Fruit fly (Drosophila melanogaster): ENCODE data around the gene CG7368.
A peak's percentile ranks its signal among the peaks of the same experiment; 100 is the strongest.

The CG7368 gene

dm6 chr3L:11557209-11557608 lies 39.8 kb upstream of the CG7368 start:
- no peak for TF ChIP-seq tx (GFP tag; optimal IDR thresholded peaks at IDR 0.05)
- no peak for TF ChIP-seq lov (optimal IDR thresholded peaks at IDR 0.05)
- 0 out of 3 replicates have a peak, but pooled peaks have one; percentile 27 for TF ChIP-seq lov (GFP tag; IDR thresholded peaks at IDR 0.05)
- TF ChIP-seq Camta (GFP tag; optimal IDR thresholded peaks at IDR 0.05): no peak
- 0 out of 2 replicates have a peak, but pooled peaks have one; percentile 16 for TF ChIP-seq CG4360 (GFP tag; IDR thresholded peaks at IDR 0.05)
- TF ChIP-seq ind (GFP tag; optimal IDR thresholded peaks at IDR 0.05): no peak
- TF ChIP-seq Dref (GFP tag; IDR thresholded peaks at IDR 0.05): no peak
- peak; percentile 64 for TF ChIP-seq crol (GFP tag; IDR thresholded peaks at IDR 0.05)
- no peak for TF ChIP-seq cato (GFP tag; optimal IDR thresholded peaks at IDR 0.05; ENCODE audit: borderline replicate concordance)
- peak; percentile 12 for TF ChIP-seq kah (GFP tag; optimal IDR thresholded peaks at IDR 0.05)
- TF ChIP-seq hb (GFP tag; IDR thresholded peaks at IDR 0.05; ENCODE audit: partially characterized antibody): no peak
- peak; percentile 0 for TF ChIP-seq kni (GFP tag; optimal IDR thresholded peaks at IDR 0.05)
- TF ChIP-seq cas (GFP tag; IDR thresholded peaks at IDR 0.05): no peak
- TF ChIP-seq CG30431 (GFP tag; optimal IDR thresholded peaks at IDR 0.05): no peak
- TF ChIP-seq crp (GFP tag; optimal IDR thresholded peaks at IDR 0.05): peak in 1 of 2 experiments; percentile 70
- TF ChIP-seq Oli (tag; optimal IDR thresholded peaks at IDR 0.05): no peak
- 0 out of 4 replicates have a peak, but pooled peaks have one; percentile 26 for TF ChIP-seq chinmo (GFP tag; IDR thresholded peaks at IDR 0.05; ENCODE audit: partially characterized antibody)
- no peak for TF ChIP-seq Gsc (GFP tag; IDR thresholded peaks at IDR 0.05)
- peak in 1 of 2 experiments; percentile 48 for TF ChIP-seq insv (GFP tag; optimal IDR thresholded peaks at IDR 0.05)
- TF ChIP-seq sens (GFP tag): peak; percentile 63
- peak in 1 of 2 experiments; percentile 37 for TF ChIP-seq Hr78 (GFP tag; optimal IDR thresholded peaks at IDR 0.05)
- no peak for TF ChIP-seq CoRest (tag; optimal IDR thresholded peaks at IDR 0.05)
- TF ChIP-seq seq (GFP tag; IDR thresholded peaks at IDR 0.05): peak; percentile 20; the same call in 1 of the 2 replicates
- TF ChIP-seq CG1832 (GFP tag; optimal IDR thresholded peaks at IDR 0.05): peak; percentile 77
- peak; percentile 93 for TF ChIP-seq nom (GFP tag; optimal IDR thresholded peaks at IDR 0.05)
- 0 out of 2 replicates have a peak, but pooled peaks have one; percentile 15 for TF ChIP-seq CG10321 (GFP tag; IDR thresholded peaks at IDR 0.05)
- TF ChIP-seq Blimp-1 (GFP tag; optimal IDR thresholded peaks at IDR 0.05): peak; percentile 71
- TF ChIP-seq CG10565 (GFP tag; optimal IDR thresholded peaks at IDR 0.05): no peak
- TF ChIP-seq Dll (GFP tag; IDR thresholded peaks at IDR 0.05; ENCODE audit: partially characterized antibody): 0 out of 4 replicates have a peak, but pooled peaks have one; percentile 21
- no peak for TF ChIP-seq CG33213 (GFP tag; optimal IDR thresholded peaks at IDR 0.05)
- TF ChIP-seq cg (GFP tag; optimal IDR thresholded peaks at IDR 0.05): peak; percentile 80
- peak; percentile 25 for TF ChIP-seq Deaf1 (tag; optimal IDR thresholded peaks at IDR 0.05)
- 0 out of 2 replicates have a peak, but pooled peaks have one; percentile 11 for TF ChIP-seq onecut (GFP tag; IDR thresholded peaks at IDR 0.05)
- TF ChIP-seq Trl (optimal IDR thresholded peaks at IDR 0.05): peak; percentile 76 to 77
- TF ChIP-seq Trl (GFP tag; optimal IDR thresholded peaks at IDR 0.05): no peak
- TF ChIP-seq CG11504 (tag; optimal IDR thresholded peaks at IDR 0.05): peak; percentile 37
- TF ChIP-seq oc (tag; optimal IDR thresholded peaks at IDR 0.05): no peak
- TF ChIP-seq CG6175 (GFP tag; IDR thresholded peaks at IDR 0.05): 0 out of 3 replicates have a peak, but pooled peaks have one; percentile 4
- peak; percentile 57 for TF ChIP-seq Drgx (GFP tag; IDR thresholded peaks at IDR 0.05)
- TF ChIP-seq pros (GFP tag; optimal IDR thresholded peaks at IDR 0.05): peak; percentile 66
- TF ChIP-seq az2 (GFP tag; optimal IDR thresholded peaks at IDR 0.05): no peak
- TF ChIP-seq CTCF (GFP tag; optimal IDR thresholded peaks at IDR 0.05): peak; percentile 14
- peak in 1 of 2 experiments; percentile 85 for TF ChIP-seq bsh (GFP tag; optimal IDR thresholded peaks at IDR 0.05)
- TF ChIP-seq nerfin-1 (tag; optimal IDR thresholded peaks at IDR 0.05): peak; percentile 6
- TF ChIP-seq Dfd (GFP tag; optimal IDR thresholded peaks at IDR 0.05): no peak
- TF ChIP-seq CG8388 (GFP tag; optimal IDR thresholded peaks at IDR 0.05): no peak
- 0 out of 3 replicates have a peak, but pooled peaks have one; percentile 34 for TF ChIP-seq ci (GFP tag; IDR thresholded peaks at IDR 0.05)
- TF ChIP-seq vnd (GFP tag; IDR thresholded peaks at IDR 0.05; ENCODE audit: partially characterized antibody): no peak
- peak; percentile 13 for TF ChIP-seq CG17829 (tag; optimal IDR thresholded peaks at IDR 0.05)

Measured in whole organism, embryonic.